Fruit fly (Drosophila melanogaster) ovary, adult (tissue): ENCODE measurements around the gene CG42724.
A peak's percentile ranks its signal among the peaks of the same experiment; 100 is the strongest.

ENCODE experiments used
- CG17801 ChIP-seq: fragments of 200-800 bp; optimal IDR thresholded peaks from 2 replicates; lab custom pipeline; 2019; ENCODE audit warnings: missing biosample characterization, mild to moderate bottlenecking, missing genetic modification characterization, moderate library complexity; ENCODE audit not compliant: partially characterized antibody

The CG42724 gene

DNA sequence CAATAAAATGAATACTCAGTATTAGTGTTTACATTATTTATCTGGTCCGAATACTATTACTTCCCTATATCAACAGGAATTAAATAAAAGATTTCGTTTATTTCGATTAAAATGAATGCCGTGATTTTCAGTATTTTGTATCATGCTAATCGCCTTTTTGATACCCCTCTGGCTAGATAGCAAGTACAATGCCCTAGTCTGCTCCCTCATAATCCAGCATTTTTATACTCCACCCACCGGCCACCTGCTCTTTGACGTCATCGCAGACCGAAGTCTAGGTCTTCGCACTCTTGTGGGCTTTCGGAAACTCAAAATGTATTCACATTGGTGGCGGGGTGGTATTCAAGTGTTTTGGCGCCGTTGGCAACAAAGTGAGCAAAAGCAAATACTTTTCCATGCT is 35.6 kb upstream of the CG42724 start:
- TF ChIP-seq CG17801 (GFP tag; lab: Kevin White, UChicago), result no peak

DNA sequence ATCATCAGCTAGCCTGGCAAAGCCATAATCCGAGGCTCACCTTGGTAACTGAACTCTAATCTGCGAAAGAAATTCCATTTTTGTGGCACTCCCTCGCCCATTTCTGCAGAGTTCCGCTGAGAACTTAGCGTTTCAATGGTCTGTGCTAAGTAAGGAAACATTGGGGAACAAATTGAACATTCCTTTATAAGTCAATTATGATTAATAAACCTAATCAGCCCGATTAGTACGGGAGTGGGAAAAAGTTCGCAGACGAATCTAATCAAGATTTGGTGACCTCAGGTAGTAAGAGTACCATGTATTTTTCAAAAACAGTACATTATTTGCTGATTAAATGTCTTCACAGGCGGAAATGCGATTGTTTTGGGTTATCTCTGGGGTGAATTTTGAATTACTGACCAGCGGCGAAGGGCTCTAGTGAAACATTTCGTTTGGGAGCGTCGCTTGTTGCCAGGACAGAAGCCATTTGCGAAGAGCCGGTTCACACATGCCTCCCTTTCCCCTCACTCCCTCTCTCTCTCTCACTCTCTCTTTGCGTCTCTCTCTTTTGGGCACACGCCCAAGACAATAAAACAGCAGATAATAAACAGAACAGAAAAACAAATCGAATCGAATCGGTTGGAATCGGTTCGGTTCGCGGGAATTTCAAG is 34.6 kb upstream of the CG42724 start:
- no peak for TF ChIP-seq CG17801 (GFP tag; lab: Kevin White, UChicago)

- no peak for TF ChIP-seq CG17801 (GFP tag; lab: Kevin White, UChicago)
These were observed 33.4 kb upstream of the CG42724 start for dm6 chr3R:6401522-6401844.

- TF ChIP-seq CG17801 (GFP tag; lab: Kevin White, UChicago), result no peak
These were observed 32.8 kb upstream of the CG42724 start for dm6 chr3R:6400710-6401521.

dm6 chr3R:6399752-6400151 is 31.7 kb upstream of the CG42724 start:
- no peak for TF ChIP-seq CG17801 (GFP tag; lab: Kevin White, UChicago)

DNA sequence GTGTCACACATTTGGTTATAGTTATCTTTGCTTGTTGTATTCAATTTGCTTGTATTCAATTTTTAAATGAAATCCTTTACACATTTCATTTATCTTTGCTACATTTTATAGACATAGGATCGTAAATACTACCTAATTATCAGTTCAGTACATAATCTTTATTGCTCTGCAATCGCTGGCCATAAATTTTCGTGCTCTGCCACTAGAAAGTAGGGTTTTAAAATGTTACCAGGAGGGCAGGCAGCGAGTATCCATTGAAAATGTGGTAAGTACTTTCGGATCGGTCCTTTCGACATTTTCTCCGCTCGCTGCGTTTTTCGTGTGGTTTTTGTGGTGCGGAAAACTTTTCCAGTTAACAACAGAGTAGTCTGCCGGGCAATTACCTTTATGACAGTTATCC is 31.2 kb upstream of the CG42724 start:
- no peak for TF ChIP-seq CG17801 (GFP tag; lab: Kevin White, UChicago)

dm6 chr3R:6397611-6398092 is 29.6 kb upstream of the CG42724 start:
- peak; percentile 63 for TF ChIP-seq CG17801 (GFP tag; lab: Kevin White, UChicago)

DNA sequence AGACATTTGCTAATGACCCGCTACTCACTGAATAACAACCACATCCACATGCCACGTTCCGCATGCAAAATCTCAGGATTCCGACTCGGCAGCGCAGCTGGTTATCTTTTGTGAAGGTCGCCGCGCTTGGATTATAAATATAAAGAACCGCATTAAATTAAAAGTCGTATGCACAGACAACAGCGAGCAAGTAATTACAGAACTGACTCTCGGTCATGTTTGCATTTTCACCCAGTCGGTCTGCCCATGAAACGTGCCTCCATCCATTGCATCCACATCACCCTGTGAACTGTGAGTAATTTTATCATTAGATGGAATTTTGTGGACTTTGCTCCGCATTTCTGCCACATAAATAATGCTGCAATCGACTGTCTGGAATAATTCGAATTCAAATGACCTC is 28.5 kb upstream of the CG42724 start:
- TF ChIP-seq CG17801 (GFP tag; lab: Kevin White, UChicago), result no peak

- TF ChIP-seq CG17801 (GFP tag; lab: Kevin White, UChicago), result peak; percentile 7
These were observed 27.6 kb upstream of the CG42724 start for dm6 chr3R:6395572-6396295.

- TF ChIP-seq CG17801 (GFP tag; lab: Kevin White, UChicago), result no peak
These were observed 26.1 kb upstream of the CG42724 start for dm6 chr3R:6394247-6394522.

dm6 chr3R:6393515-6394246 is 25.6 kb upstream of the CG42724 start:
- no peak for TF ChIP-seq CG17801 (GFP tag; lab: Kevin White, UChicago)

- no peak for TF ChIP-seq CG17801 (GFP tag; lab: Kevin White, UChicago)
These were observed 20.3 kb upstream of the CG42724 start for dm6 chr3R:6388414-6388830.

DNA sequence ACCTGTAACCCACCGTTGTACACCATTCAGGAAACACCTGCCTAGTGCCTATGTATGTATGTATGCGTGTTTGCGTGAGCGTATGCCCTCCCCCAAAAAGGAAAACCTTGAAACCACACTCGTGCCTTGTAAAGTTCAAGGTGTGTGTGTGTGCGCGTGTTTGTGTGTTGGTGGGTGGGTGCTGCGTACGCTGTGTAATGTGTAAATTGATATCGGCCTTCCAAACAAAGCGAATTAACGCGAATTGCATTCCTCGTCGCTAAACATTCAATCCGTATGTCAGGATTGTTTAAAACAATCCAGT is 15.3 kb upstream of the CG42724 start:
- TF ChIP-seq CG17801 (GFP tag; lab: Kevin White, UChicago), result no peak

- TF ChIP-seq CG17801 (GFP tag; lab: Kevin White, UChicago), result peak; percentile 25
These were observed 14.8 kb upstream of the CG42724 start, which contains the start of gene gzl for dm6 chr3R:6382733-6383465. gzl (plus strand) TSS chr3R:6382914.
